Worm (Caenorhabditis elegans): ENCODE data around the gene nhr-190.

The nhr-190 gene

ce11 chrV:642750-643149 lies at the start of gene nhr-190:
Gene nhr-190 (minus strand): TSS chrV:642924.
- TF ChIP-seq nhr-237 (tag; optimal IDR thresholded peaks at IDR 0.05) (no peak), R02D3.7 (tag; optimal IDR thresholded peaks at IDR 0.05) (no peak), D1046.2 (GFP tag; IDR thresholded peaks at IDR 0.05) (no peak), hlh-30 (tag; optimal IDR thresholded peaks at IDR 0.05; ENCODE audit: insufficient read depth) (peak; percentile 58), jun-1 (tag; optimal IDR thresholded peaks at IDR 0.05) (no peak), ztf-7 (tag; optimal IDR thresholded peaks at IDR 0.05) (no peak), lin-15B (tag; optimal IDR thresholded peaks at IDR 0.05) (no peak), hmg-1.1 (GFP tag; IDR thresholded peaks at IDR 0.05) (0 out of 2 replicates have a peak, but pooled peaks have one; percentile 39), mdl-1 (tag; optimal IDR thresholded peaks at IDR 0.05) (no peak), nhr-11 (tag; optimal IDR thresholded peaks at IDR 0.05) (no peak), lim-7 (GFP tag; IDR thresholded peaks at IDR 0.05) (0 out of 2 replicates have a peak, but pooled peaks have one; percentile 3), ZK337.2 (GFP tag; IDR thresholded peaks at IDR 0.05) (no peak)

DNA sequence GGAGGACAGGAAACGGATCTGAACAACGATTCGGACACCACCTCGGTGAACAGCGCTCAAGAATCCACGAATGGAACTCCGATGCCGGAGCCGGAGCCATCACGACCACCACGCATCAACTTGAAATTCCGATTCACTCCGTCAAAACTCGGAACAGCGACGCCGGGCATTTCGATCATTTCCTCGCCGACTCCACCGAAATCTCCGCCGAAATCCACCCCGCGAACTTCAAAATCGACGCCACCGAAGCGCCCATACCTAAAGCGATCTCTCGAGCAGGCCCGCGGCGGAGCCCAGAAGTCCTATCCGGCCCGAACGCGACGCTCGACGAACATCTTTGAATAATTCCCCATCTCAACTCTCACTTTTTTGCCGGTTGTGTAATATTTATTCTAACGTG lies 46.8 kb upstream of the nhr-190 start:
- no peak for TF ChIP-seq zag-1 (tag; optimal IDR thresholded peaks at IDR 0.05)
- TF ChIP-seq set-16 (GFP tag; IDR thresholded peaks at IDR 0.05) = peak; percentile 87
- TF ChIP-seq php-3 (GFP tag; IDR thresholded peaks at IDR 0.05) = 0 out of 2 replicates have a peak, but pooled peaks have one; percentile 26
- TF ChIP-seq madf-5 (GFP tag; IDR thresholded peaks at IDR 0.05) = 0 out of 4 replicates have a peak, but pooled peaks of 1 of the 2 experiments have one; percentile 24
- TF ChIP-seq aha-1 (tag) = peak; percentile 72
- TF ChIP-seq ces-1 (GFP tag; optimal IDR thresholded peaks at IDR 0.05) = no peak
- TF ChIP-seq ceh-20 (GFP tag; IDR thresholded peaks at IDR 0.05) = no peak

DNA sequence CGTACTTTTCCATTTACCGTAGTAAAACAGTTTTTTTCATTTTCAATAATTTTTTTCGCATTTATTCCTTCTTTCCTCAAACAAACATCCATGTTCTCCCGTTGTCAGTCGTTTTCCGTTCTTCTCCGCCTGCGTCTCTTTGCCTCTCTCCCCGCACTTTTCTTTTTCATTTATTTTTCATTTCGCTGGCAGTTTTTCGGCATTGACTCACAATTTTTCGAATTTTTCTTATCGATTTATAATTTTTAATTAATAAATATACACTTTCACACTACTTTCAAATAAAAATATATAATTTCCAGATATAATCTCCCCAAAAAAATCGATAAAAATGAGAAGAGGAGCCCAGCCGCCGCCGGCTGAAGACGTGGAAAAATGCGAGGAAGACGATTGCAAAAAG lies 44.7 kb upstream of the nhr-190 start, which contains the start of gene H25P19.1:
H25P19.1 (plus strand) TSS at position 301 of the 400 bp plus-strand sequence.
- TF ChIP-seq nhr-25 (tag; optimal IDR thresholded peaks at IDR 0.05; ENCODE audit: borderline replicate concordance, insufficient read depth) (no peak), F10B5.3 (tag; optimal IDR thresholded peaks at IDR 0.05) (no peak), vab-7 (GFP tag; IDR thresholded peaks at IDR 0.05) (no peak), skn-1 (tag; optimal IDR thresholded peaks at IDR 0.05) (no peak), ZK337.2 (GFP tag; IDR thresholded peaks at IDR 0.05) (no peak), F26F4.8 (GFP tag; conservative IDR thresholded peaks at IDR 0.05) (no peak), nhr-102 (tag; optimal IDR thresholded peaks at IDR 0.05) (no peak), arid-1 (GFP tag; conservative IDR thresholded peaks at IDR 0.05) (no peak), Y105C5A.15 (GFP tag; IDR thresholded peaks at IDR 0.05) (no peak), zag-1 (tag; optimal IDR thresholded peaks at IDR 0.05) (no peak), pha-4 (GFP tag; IDR thresholded peaks at IDR 0.05) (no peak), pha-4 (tag; optimal IDR thresholded peaks at IDR 0.05) (no peak), ceh-82 (tag; optimal IDR thresholded peaks at IDR 0.05) (no peak), egl-27 (tag; optimal IDR thresholded peaks at IDR 0.05) (no peak), mxl-3 (GFP tag; optimal IDR thresholded peaks at IDR 0.05) (no peak), F49E8.2 (tag; optimal IDR thresholded peaks at IDR 0.05; ENCODE audit: borderline replicate concordance) (no peak), jun-1 (tag; optimal IDR thresholded peaks at IDR 0.05) (no peak)

DNA sequence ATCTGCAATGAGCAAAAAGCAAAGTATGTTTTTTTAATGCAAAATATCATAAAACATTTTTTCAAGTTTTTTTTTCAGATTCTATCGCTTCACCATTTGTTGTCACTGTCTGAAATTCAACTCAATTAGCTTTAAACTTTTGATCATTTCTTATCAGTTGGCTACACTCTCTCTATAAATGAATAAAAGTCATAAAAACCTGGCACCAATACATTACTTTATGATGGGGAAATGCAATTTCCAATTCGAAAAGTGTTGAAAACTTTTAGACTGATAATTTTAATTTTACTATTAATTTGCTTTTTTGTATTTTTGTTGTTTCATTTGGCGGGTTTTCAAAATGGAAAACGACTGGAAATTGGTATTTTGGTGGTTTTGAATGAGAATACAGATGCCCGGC lies 41.1 kb upstream of the nhr-190 start, which contains the start of gene F31F4.1:
F31F4.1 (plus strand) TSS at position 203 of the 400 bp plus-strand sequence.
- TF ChIP-seq zip-2 (tag; optimal IDR thresholded peaks at IDR 0.05) = no peak
- TF ChIP-seq lsy-2 (tag; optimal IDR thresholded peaks at IDR 0.05) = no peak
- TF ChIP-seq ceh-20 (GFP tag; IDR thresholded peaks at IDR 0.05) = no peak
- no peak for TF ChIP-seq Y75B8A.6 (GFP tag; IDR thresholded peaks at IDR 0.05)
- TF ChIP-seq pqm-1 (tag; optimal IDR thresholded peaks at IDR 0.05) = peak; percentile 75
- TF ChIP-seq attf-4 (tag; optimal IDR thresholded peaks at IDR 0.05) = no peak
- no peak for TF ChIP-seq ceh-28 (tag; optimal IDR thresholded peaks at IDR 0.05)
- TF ChIP-seq dmd-6 (GFP tag; IDR thresholded peaks at IDR 0.05) = no peak
- TF ChIP-seq unc-39 (tag; optimal IDR thresholded peaks at IDR 0.05) = no peak
- TF ChIP-seq nhr-48 (tag; optimal IDR thresholded peaks at IDR 0.05) = no peak
- peak; percentile 63 for TF ChIP-seq nhr-77 (tag; optimal IDR thresholded peaks at IDR 0.05)
- no peak for TF ChIP-seq lin-1 (GFP tag; IDR thresholded peaks at IDR 0.05)
- TF ChIP-seq dve-1 (tag; optimal IDR thresholded peaks at IDR 0.05; ENCODE audit: insufficient read depth) = peak; percentile 47
- no peak for TF ChIP-seq mxl-3 (GFP tag; optimal IDR thresholded peaks at IDR 0.05)
- TF ChIP-seq T20F7.1 (GFP tag; optimal IDR thresholded peaks at IDR 0.05) = no peak
- no peak for TF ChIP-seq F10B5.3 (tag; optimal IDR thresholded peaks at IDR 0.05)
- TF ChIP-seq nhr-25 (tag; optimal IDR thresholded peaks at IDR 0.05; ENCODE audit: borderline replicate concordance, insufficient read depth) = no peak
- peak; percentile 83 for TF ChIP-seq php-3 (GFP tag; IDR thresholded peaks at IDR 0.05)
- TF ChIP-seq T26A8.4 (GFP tag; IDR thresholded peaks at IDR 0.05) = no peak
- no peak for TF ChIP-seq nhr-102 (tag; optimal IDR thresholded peaks at IDR 0.05)
